Fruit fly (Drosophila melanogaster): ENCODE data around the gene EMC1.

The EMC1 gene

DNA sequence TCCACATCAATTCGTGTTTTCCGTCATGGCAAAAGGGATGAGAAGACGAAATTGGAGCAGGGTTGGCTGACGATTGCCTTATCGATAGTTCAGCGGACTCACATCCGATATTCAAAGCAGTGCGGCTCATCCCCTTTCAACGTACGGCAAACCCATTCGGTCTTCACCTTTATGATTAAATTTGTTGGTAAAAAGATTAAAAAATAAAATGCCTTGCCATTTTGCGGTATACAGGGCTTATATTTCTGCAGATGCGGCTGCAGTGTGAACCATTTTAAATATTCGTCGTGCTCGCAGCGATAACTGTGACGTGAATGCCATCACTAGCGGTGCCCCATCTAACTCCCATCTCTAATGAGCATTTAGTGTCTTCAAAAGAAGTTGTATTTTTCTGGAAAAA is at the start of gene EMC1, which contains the start of gene Taf7:
TSS of gene EMC1 (minus strand) at position 53 of the 400 bp plus-strand sequence.
TSS of gene Taf7 (plus strand) at position 23 of the 400 bp plus-strand sequence.
- TF ChIP-seq Sox15 (GFP tag; optimal IDR thresholded peaks at IDR 0.05), result peak; percentile 20
- no peak for TF ChIP-seq Lpt (GFP tag; optimal IDR thresholded peaks at IDR 0.05)
- peak; percentile 53 for TF ChIP-seq CG31627 (GFP tag; optimal IDR thresholded peaks at IDR 0.05)
- TF ChIP-seq cyc (GFP tag; optimal IDR thresholded peaks at IDR 0.05), result peak; percentile 34
- TF ChIP-seq Ets21C (GFP tag; optimal IDR thresholded peaks at IDR 0.05), result no peak
- peak; percentile 58 for TF ChIP-seq lz (GFP tag; optimal IDR thresholded peaks at IDR 0.05)
- TF ChIP-seq svp (GFP tag), result peak; percentile 85
- TF ChIP-seq esn (GFP tag; optimal IDR thresholded peaks at IDR 0.05), result peak; percentile 42
- peak; percentile 42 for TF ChIP-seq CG3032 (tag; optimal IDR thresholded peaks at IDR 0.05)

DNA sequence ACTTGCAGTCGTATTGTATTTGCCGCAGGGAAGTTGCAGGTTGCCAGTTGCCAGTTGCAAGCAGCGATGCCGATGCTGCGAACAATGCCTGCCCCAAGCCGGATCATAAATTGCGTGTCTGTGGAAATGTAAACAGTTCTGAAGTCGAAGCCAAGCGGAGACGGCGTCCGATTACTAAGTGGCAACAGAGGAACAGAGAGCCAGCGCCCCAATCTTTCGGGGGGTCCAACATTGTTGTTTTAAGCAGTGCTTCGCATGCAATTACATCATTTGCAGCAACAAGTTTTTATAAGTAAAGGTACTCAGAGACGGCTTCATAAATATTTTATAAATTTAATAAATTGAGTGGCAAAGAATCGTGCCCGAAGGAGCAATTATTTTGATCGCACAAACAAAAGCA is 47.3 kb upstream of the EMC1 start:
- TF ChIP-seq CG4318 (GFP tag; optimal IDR thresholded peaks at IDR 0.05) (no peak), ss (GFP tag; optimal IDR thresholded peaks at IDR 0.05) (peak in 1 of 2 experiments; percentile 83), Sox102F (GFP tag; optimal IDR thresholded peaks at IDR 0.05) (peak; percentile 7), CG3919 (GFP tag; optimal IDR thresholded peaks at IDR 0.05) (no peak), dsx (GFP tag; optimal IDR thresholded peaks at IDR 0.05; ENCODE audit: poor library complexity, severe bottlenecking) (peak; percentile 94), CG6854 (GFP tag; optimal IDR thresholded peaks at IDR 0.05) (peak; percentile 11), esn (GFP tag; optimal IDR thresholded peaks at IDR 0.05) (no peak), Sox15 (GFP tag; optimal IDR thresholded peaks at IDR 0.05) (no peak)

DNA sequence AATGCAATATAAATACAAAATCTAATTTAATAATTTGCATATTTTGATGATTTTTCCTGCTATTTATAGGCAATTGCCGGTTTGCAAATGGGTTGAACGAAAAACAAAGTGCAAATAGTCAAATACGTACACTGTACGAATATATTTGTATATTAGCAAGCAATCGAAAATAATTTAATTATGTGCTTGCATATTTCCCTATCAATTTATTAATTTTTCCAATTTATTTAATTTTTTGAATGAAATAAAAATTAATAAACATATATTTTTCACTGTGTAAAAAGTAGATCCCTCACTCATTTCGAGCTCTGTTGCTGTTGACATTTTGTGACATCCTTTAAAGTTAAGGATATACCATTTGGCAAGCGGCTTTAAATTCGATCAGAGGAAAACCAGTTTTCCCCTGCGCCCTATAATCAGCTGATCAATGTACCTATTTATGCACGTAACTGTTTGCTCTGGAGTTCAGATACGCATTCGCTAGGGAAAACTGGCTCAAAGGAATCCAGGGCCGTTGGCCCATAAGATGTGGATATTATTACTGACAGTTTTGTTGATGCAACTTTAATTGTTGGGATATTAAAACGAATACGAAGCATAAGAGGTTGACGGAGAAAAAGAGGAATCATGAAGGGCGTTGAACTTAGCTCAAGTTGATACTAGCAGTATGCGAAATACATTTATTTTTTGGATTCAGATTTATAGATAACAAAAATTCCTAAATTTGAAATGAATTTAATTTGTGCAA is 46.1 kb upstream of the EMC1 start:
- TF ChIP-seq CG10631 (GFP tag; optimal IDR thresholded peaks at IDR 0.05) (peak; percentile 26), Hr39 (GFP tag; optimal IDR thresholded peaks at IDR 0.05) (no peak), dsx (GFP tag; optimal IDR thresholded peaks at IDR 0.05; ENCODE audit: poor library complexity, severe bottlenecking) (peak; percentile 72), CG4318 (GFP tag; optimal IDR thresholded peaks at IDR 0.05) (no peak), CG3032 (tag; optimal IDR thresholded peaks at IDR 0.05) (peak; percentile 58), Ets21C (GFP tag; optimal IDR thresholded peaks at IDR 0.05) (no peak), CG7368 (GFP tag; optimal IDR thresholded peaks at IDR 0.05) (no peak), Eip78C (GFP tag) (peak; percentile 77), CG11902 (GFP tag; optimal IDR thresholded peaks at IDR 0.05) (no peak), acj6 (GFP tag; optimal IDR thresholded peaks at IDR 0.05) (peak; percentile 24), CG10669 (GFP tag; optimal IDR thresholded peaks at IDR 0.05) (peak; percentile 52), CG32006 (GFP tag; optimal IDR thresholded peaks at IDR 0.05) (no peak), Hr4 (GFP tag; optimal IDR thresholded peaks at IDR 0.05) (no peak), OdsH (GFP tag; optimal IDR thresholded peaks at IDR 0.05) (peak; percentile 6), CG6163 (GFP tag; IDR thresholded peaks at IDR 0.05) (0 out of 3 replicates have a peak, but pooled peaks have one; percentile 25), Gug (GFP tag; IDR thresholded peaks at IDR 0.05) (no peak), CG34406 (GFP tag; optimal IDR thresholded peaks at IDR 0.05) (peak; percentile 15), fd85E (GFP tag; optimal IDR thresholded peaks at IDR 0.05) (no peak), net (GFP tag; optimal IDR thresholded peaks at IDR 0.05) (peak; percentile 5), eg (GFP tag; IDR thresholded peaks at IDR 0.05) (no peak), Blimp-1 (GFP tag; optimal IDR thresholded peaks at IDR 0.05) (no peak), CG6854 (GFP tag; optimal IDR thresholded peaks at IDR 0.05) (no peak), Eip75B (GFP tag; optimal IDR thresholded peaks at IDR 0.05) (peak; percentile 19), CG6808 (GFP tag; optimal IDR thresholded peaks at IDR 0.05) (peak; percentile 49), CG8119 (GFP tag; IDR thresholded peaks at IDR 0.05) (0 out of 3 replicates have a peak, but pooled peaks have one; percentile 26), svp (GFP tag) (peak; percentile 49), fd59A (GFP tag; optimal IDR thresholded peaks at IDR 0.05) (peak; percentile 0), pdm3 (GFP tag; optimal IDR thresholded peaks at IDR 0.05) (peak; percentile 1), Sox15 (GFP tag; optimal IDR thresholded peaks at IDR 0.05) (no peak), spab (GFP tag; optimal IDR thresholded peaks at IDR 0.05) (peak; percentile 61), CG9139 (GFP tag; optimal IDR thresholded peaks at IDR 0.05) (no peak), Ets96B (tag; optimal IDR thresholded peaks at IDR 0.05) (peak; percentile 66), topi (GFP tag; optimal IDR thresholded peaks at IDR 0.05) (no peak), Met (GFP tag; optimal IDR thresholded peaks at IDR 0.05) (no peak), Eip93F (GFP tag; optimal IDR thresholded peaks at IDR 0.05) (no peak), ss (GFP tag; optimal IDR thresholded peaks at IDR 0.05) (peak in 1 of 2 experiments; percentile 38), CG15336 (GFP tag; IDR thresholded peaks at IDR 0.05) (peak; percentile 41; the same call in 1 of the 2 replicates), fkh (GFP tag; optimal IDR thresholded peaks at IDR 0.05) (no peak)
